Worm (Caenorhabditis elegans): Measurements from ENCODE around the gene CC8.2.

CC8.2 gene

ce11 chrIV:3628896-3629641, 19.4 kb downstream of the CC8.2 start:
- TF ChIP-seq bed-3 (GFP tag; optimal IDR thresholded peaks at IDR 0.05) (no peak), flh-1 (GFP tag; optimal IDR thresholded peaks at IDR 0.05) (no peak), mls-2 (tag; optimal IDR thresholded peaks at IDR 0.05) (no peak), ceh-39 (tag; optimal IDR thresholded peaks at IDR 0.05) (no peak), sem-2 (GFP tag; optimal IDR thresholded peaks at IDR 0.05) (no peak), zip-8 (tag; optimal IDR thresholded peaks at IDR 0.05) (no peak), tbx-8 (GFP tag; optimal IDR thresholded peaks at IDR 0.05) (no peak), unc-120 (tag; optimal IDR thresholded peaks at IDR 0.05; ENCODE audit: poor library complexity, severe bottlenecking) (no peak), blmp-1 (tag; optimal IDR thresholded peaks at IDR 0.05) (no peak), nhr-28 (tag; optimal IDR thresholded peaks at IDR 0.05) (no peak), ztf-11 (tag; optimal IDR thresholded peaks at IDR 0.05) (no peak), nhr-237 (tag; optimal IDR thresholded peaks at IDR 0.05) (no peak), ces-1 (GFP tag; optimal IDR thresholded peaks at IDR 0.05) (no peak), M03D4.4 (tag; optimal IDR thresholded peaks at IDR 0.05) (no peak)

- TF ChIP-seq blmp-1 (tag; optimal IDR thresholded peaks at IDR 0.05) (no peak), ces-1 (GFP tag; optimal IDR thresholded peaks at IDR 0.05) (peak; percentile 93)
Observed at ce11 chrIV:3626447-3626846, 22.0 kb downstream of the CC8.2 start.

- TF ChIP-seq ham-2 (GFP tag; optimal IDR thresholded peaks at IDR 0.05) (no peak), unc-39 (tag; optimal IDR thresholded peaks at IDR 0.05) (no peak), M03D4.4 (tag; optimal IDR thresholded peaks at IDR 0.05) (no peak)
Observed at ce11 chrIV:3624597-3624996, 23.9 kb downstream of the CC8.2 start, which contains the start of the genes cha-1 and unc-17. cha-1 (minus strand) TSS chrIV:3624697. unc-17 (minus strand) TSS chrIV:3624699.

ce11 chrIV:3621805-3622355, 26.6 kb downstream of the CC8.2 start:
- no peak for TF ChIP-seq drap-1 (GFP tag; optimal IDR thresholded peaks at IDR 0.05)
- no peak for TF ChIP-seq tbx-8 (GFP tag; optimal IDR thresholded peaks at IDR 0.05)
- no peak for TF ChIP-seq ceh-39 (tag; optimal IDR thresholded peaks at IDR 0.05)
- no peak for TF ChIP-seq ceh-83 (GFP tag; optimal IDR thresholded peaks at IDR 0.05)
- no peak for TF ChIP-seq lin-13 (tag; optimal IDR thresholded peaks at IDR 0.05)
- peak; percentile 63 for TF ChIP-seq ces-1 (GFP tag; optimal IDR thresholded peaks at IDR 0.05)

ce11 chrIV:3618719-3619118, 29.8 kb downstream of the CC8.2 start:
- TF ChIP-seq nhr-2 (tag; optimal IDR thresholded peaks at IDR 0.05) (no peak), ham-2 (GFP tag; optimal IDR thresholded peaks at IDR 0.05) (no peak), ztf-11 (tag; optimal IDR thresholded peaks at IDR 0.05) (no peak), flh-1 (GFP tag; optimal IDR thresholded peaks at IDR 0.05) (no peak), blmp-1 (tag; optimal IDR thresholded peaks at IDR 0.05) (no peak), hlh-1 (tag; optimal IDR thresholded peaks at IDR 0.05) (no peak), mls-2 (tag; optimal IDR thresholded peaks at IDR 0.05) (no peak), tbx-8 (GFP tag; optimal IDR thresholded peaks at IDR 0.05) (no peak), unc-39 (tag; optimal IDR thresholded peaks at IDR 0.05) (no peak), sptf-1 (tag; optimal IDR thresholded peaks at IDR 0.05) (no peak), mab-5 (tag; optimal IDR thresholded peaks at IDR 0.05) (no peak)

ce11 chrIV:3613022-3613605, 35.4 kb downstream of the CC8.2 start, which contains the start of gene ltah-1.2:
ltah-1.2 (minus strand) TSS chrIV:3613072.
- TF ChIP-seq mls-2 (tag; optimal IDR thresholded peaks at IDR 0.05) (no peak), ceh-83 (GFP tag; optimal IDR thresholded peaks at IDR 0.05) (no peak), drap-1 (GFP tag; optimal IDR thresholded peaks at IDR 0.05) (no peak), flh-1 (GFP tag; optimal IDR thresholded peaks at IDR 0.05) (no peak), nhr-237 (tag; optimal IDR thresholded peaks at IDR 0.05) (no peak), nhr-76 (tag; optimal IDR thresholded peaks at IDR 0.05) (no peak), cnd-1 (tag; optimal IDR thresholded peaks at IDR 0.05) (no peak), ceh-39 (tag; optimal IDR thresholded peaks at IDR 0.05) (no peak), ztf-11 (tag; optimal IDR thresholded peaks at IDR 0.05) (no peak), bed-3 (GFP tag; optimal IDR thresholded peaks at IDR 0.05) (no peak), sptf-1 (tag; optimal IDR thresholded peaks at IDR 0.05) (no peak), nhr-2 (tag; optimal IDR thresholded peaks at IDR 0.05) (no peak), pha-4 (tag; optimal IDR thresholded peaks at IDR 0.05) (no peak), mab-5 (tag; optimal IDR thresholded peaks at IDR 0.05) (no peak), elt-3 (tag; optimal IDR thresholded peaks at IDR 0.05) (no peak), mep-1 (tag; optimal IDR thresholded peaks at IDR 0.05) (no peak), blmp-1 (tag; optimal IDR thresholded peaks at IDR 0.05) (no peak), hlh-1 (tag; optimal IDR thresholded peaks at IDR 0.05) (no peak)

Data from whole organism, mixed stage, embryonic.